Worm (Caenorhabditis elegans): ENCODE results near the gene atg-16.1.

atg-16.1 gene

DNA sequence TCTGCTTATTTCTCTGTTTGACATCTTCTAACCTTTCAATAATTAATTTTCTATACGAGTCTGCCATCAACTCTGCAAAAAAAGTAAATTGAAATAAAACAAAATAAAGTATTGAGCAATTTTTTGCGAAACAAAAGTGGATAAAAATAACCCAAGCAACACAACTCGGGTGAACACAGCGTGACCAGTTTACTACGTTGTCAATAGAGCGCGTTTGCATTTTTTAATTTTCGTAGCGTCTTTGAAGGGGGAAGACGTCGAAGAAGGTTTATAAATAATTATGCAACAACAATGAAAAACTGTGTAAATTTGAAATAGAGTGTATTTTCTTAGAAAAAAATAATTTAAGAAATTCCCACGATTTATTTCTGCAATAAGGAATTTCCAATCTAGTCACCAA lies at the start of gene atg-16.1:
Gene atg-16.1 (minus strand): TSS at position 76 of the 400 bp plus-strand sequence.
- TF ChIP-seq klf-2 (GFP tag; conservative IDR thresholded peaks at IDR 0.05) (no peak), ztf-23 (GFP tag; IDR thresholded peaks at IDR 0.05) (no peak), ref-1 (GFP tag; conservative IDR thresholded peaks at IDR 0.05) (no peak), med-1 (GFP tag; optimal IDR thresholded peaks at IDR 0.05; ENCODE audit: insufficient read depth) (no peak), ztf-29 (GFP tag; IDR thresholded peaks at IDR 0.05) (no peak), T22C8.4 (GFP tag; IDR thresholded peaks at IDR 0.05) (no peak), tab-1 (GFP tag; IDR thresholded peaks at IDR 0.05) (no peak), cog-1 (tag; optimal IDR thresholded peaks at IDR 0.05) (no peak), flt-1 (GFP tag; IDR thresholded peaks at IDR 0.05) (no peak)

ce11 chrX:4508209-4508608 lies 45.9 kb upstream of the atg-16.1 start, which contains the start of gene rhi-1:
Gene rhi-1, plus strand, starts transcription at chrX:4508509.
- TF ChIP-seq klf-2 (GFP tag; conservative IDR thresholded peaks at IDR 0.05) (no peak), cog-1 (tag; optimal IDR thresholded peaks at IDR 0.05) (no peak), ref-1 (GFP tag; conservative IDR thresholded peaks at IDR 0.05) (no peak), med-1 (GFP tag; optimal IDR thresholded peaks at IDR 0.05; ENCODE audit: insufficient read depth) (no peak), ztf-23 (GFP tag; IDR thresholded peaks at IDR 0.05) (no peak), tab-1 (GFP tag; IDR thresholded peaks at IDR 0.05) (no peak), flt-1 (GFP tag; IDR thresholded peaks at IDR 0.05) (no peak), ztf-29 (GFP tag; IDR thresholded peaks at IDR 0.05) (no peak), T22C8.4 (GFP tag; IDR thresholded peaks at IDR 0.05) (no peak)

- TF ChIP-seq T22C8.4 (GFP tag; IDR thresholded peaks at IDR 0.05) (no peak), ref-1 (GFP tag; conservative IDR thresholded peaks at IDR 0.05) (no peak), klf-2 (GFP tag; conservative IDR thresholded peaks at IDR 0.05) (no peak), tab-1 (GFP tag; IDR thresholded peaks at IDR 0.05) (no peak), ztf-23 (GFP tag; IDR thresholded peaks at IDR 0.05) (no peak), med-1 (GFP tag; optimal IDR thresholded peaks at IDR 0.05; ENCODE audit: insufficient read depth) (no peak), cog-1 (tag; optimal IDR thresholded peaks at IDR 0.05) (no peak), flt-1 (GFP tag; IDR thresholded peaks at IDR 0.05) (no peak), ztf-29 (GFP tag; IDR thresholded peaks at IDR 0.05) (no peak)
These were observed 44.9 kb upstream of the atg-16.1 start for ce11 chrX:4507122-4507681.

DNA sequence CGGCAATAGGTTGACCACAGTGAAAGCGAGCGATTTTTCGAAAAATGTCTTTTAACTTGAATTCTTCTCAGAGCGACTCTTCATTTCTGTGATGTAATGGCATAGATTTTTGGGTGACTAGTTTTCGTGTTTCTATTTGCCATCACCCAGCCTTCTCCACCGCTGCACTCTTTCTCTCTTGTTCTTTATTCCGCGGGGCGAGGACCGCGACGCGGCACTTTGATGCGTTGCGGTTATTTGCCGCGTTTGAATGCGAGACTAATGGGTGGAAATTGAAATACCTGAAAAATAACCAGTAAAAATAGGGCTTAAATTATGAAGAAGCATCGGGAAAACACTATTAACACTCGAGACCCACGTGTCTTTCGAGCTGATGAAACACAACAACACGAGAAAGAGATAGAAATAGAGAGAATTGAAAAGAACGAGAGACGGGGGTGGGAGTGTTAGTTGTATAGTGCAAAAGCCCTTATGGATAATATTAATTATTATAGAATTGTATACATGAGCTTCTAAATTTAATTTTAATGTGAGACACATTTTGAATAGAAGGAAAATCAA lies 41.9 kb upstream of the atg-16.1 start, which contains the start of gene dgk-2:
Gene dgk-2 (minus strand): TSS at position 281 of the 561 bp plus-strand sequence.
- TF ChIP-seq ref-1 (GFP tag; conservative IDR thresholded peaks at IDR 0.05), result no peak
- TF ChIP-seq flt-1 (GFP tag; IDR thresholded peaks at IDR 0.05), result 0 out of 2 replicates have a peak, but pooled peaks have one; percentile 49

DNA sequence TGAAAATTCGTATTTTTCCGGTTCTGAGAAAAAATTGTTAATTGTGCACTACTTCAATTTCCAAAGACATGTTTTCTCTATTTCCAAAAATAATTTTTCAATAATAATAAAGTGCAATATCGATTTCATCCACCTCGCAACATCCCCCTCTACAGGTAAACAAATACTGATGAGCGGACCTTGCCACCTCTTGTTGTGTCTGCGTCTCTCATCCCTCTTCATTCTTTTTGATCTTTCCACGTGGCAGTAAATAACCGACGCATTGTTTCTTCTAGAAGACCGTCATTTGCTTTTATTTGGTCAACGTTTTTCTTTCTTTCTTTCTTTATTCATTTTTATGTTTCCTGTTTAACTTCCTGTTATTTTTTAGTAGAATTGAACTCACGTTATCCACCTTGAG lies 41.0 kb upstream of the atg-16.1 start:
- TF ChIP-seq ztf-29 (GFP tag; IDR thresholded peaks at IDR 0.05), result no peak
- TF ChIP-seq flt-1 (GFP tag; IDR thresholded peaks at IDR 0.05), result no peak
- no peak for TF ChIP-seq T22C8.4 (GFP tag; IDR thresholded peaks at IDR 0.05)
- no peak for TF ChIP-seq med-1 (GFP tag; optimal IDR thresholded peaks at IDR 0.05; ENCODE audit: insufficient read depth)
- no peak for TF ChIP-seq ref-1 (GFP tag; conservative IDR thresholded peaks at IDR 0.05)
- TF ChIP-seq tab-1 (GFP tag; IDR thresholded peaks at IDR 0.05), result no peak
- no peak for TF ChIP-seq cog-1 (tag; optimal IDR thresholded peaks at IDR 0.05)
- no peak for TF ChIP-seq ztf-23 (GFP tag; IDR thresholded peaks at IDR 0.05)
- TF ChIP-seq klf-2 (GFP tag; conservative IDR thresholded peaks at IDR 0.05), result no peak

- TF ChIP-seq ref-1 (GFP tag; conservative IDR thresholded peaks at IDR 0.05) (no peak), med-1 (GFP tag; optimal IDR thresholded peaks at IDR 0.05; ENCODE audit: insufficient read depth) (no peak), tab-1 (GFP tag; IDR thresholded peaks at IDR 0.05) (no peak), klf-2 (GFP tag; conservative IDR thresholded peaks at IDR 0.05) (no peak), T22C8.4 (GFP tag; IDR thresholded peaks at IDR 0.05) (no peak), ztf-23 (GFP tag; IDR thresholded peaks at IDR 0.05) (no peak), flt-1 (GFP tag; IDR thresholded peaks at IDR 0.05) (no peak), cog-1 (tag; optimal IDR thresholded peaks at IDR 0.05) (no peak), ztf-29 (GFP tag; IDR thresholded peaks at IDR 0.05) (no peak)
These were observed 39.8 kb upstream of the atg-16.1 start for ce11 chrX:4502039-4502438.

- TF ChIP-seq ztf-23 (GFP tag; IDR thresholded peaks at IDR 0.05) (no peak), T22C8.4 (GFP tag; IDR thresholded peaks at IDR 0.05) (no peak), ref-1 (GFP tag; conservative IDR thresholded peaks at IDR 0.05) (no peak), flt-1 (GFP tag; IDR thresholded peaks at IDR 0.05) (no peak), klf-2 (GFP tag; conservative IDR thresholded peaks at IDR 0.05) (no peak), tab-1 (GFP tag; IDR thresholded peaks at IDR 0.05) (no peak), ztf-29 (GFP tag; IDR thresholded peaks at IDR 0.05) (no peak), cog-1 (tag; optimal IDR thresholded peaks at IDR 0.05) (no peak), med-1 (GFP tag; optimal IDR thresholded peaks at IDR 0.05; ENCODE audit: insufficient read depth) (no peak)
These were observed 38.2 kb upstream of the atg-16.1 start for ce11 chrX:4500499-4500898.

- TF ChIP-seq ztf-29 (GFP tag; IDR thresholded peaks at IDR 0.05) (no peak), tab-1 (GFP tag; IDR thresholded peaks at IDR 0.05) (no peak), ztf-23 (GFP tag; IDR thresholded peaks at IDR 0.05) (no peak), med-1 (GFP tag; optimal IDR thresholded peaks at IDR 0.05; ENCODE audit: insufficient read depth) (no peak), T22C8.4 (GFP tag; IDR thresholded peaks at IDR 0.05) (no peak), klf-2 (GFP tag; conservative IDR thresholded peaks at IDR 0.05) (no peak), cog-1 (tag; optimal IDR thresholded peaks at IDR 0.05) (no peak), flt-1 (GFP tag; IDR thresholded peaks at IDR 0.05) (no peak)
These were observed 36.2 kb upstream of the atg-16.1 start for ce11 chrX:4498478-4498877.

ce11 chrX:4498078-4498477 lies 35.8 kb upstream of the atg-16.1 start:
- no peak for TF ChIP-seq ztf-23 (GFP tag; IDR thresholded peaks at IDR 0.05)
- no peak for TF ChIP-seq ztf-29 (GFP tag; IDR thresholded peaks at IDR 0.05)
- no peak for TF ChIP-seq tab-1 (GFP tag; IDR thresholded peaks at IDR 0.05)
- TF ChIP-seq med-1 (GFP tag; optimal IDR thresholded peaks at IDR 0.05; ENCODE audit: insufficient read depth), result no peak
- TF ChIP-seq T22C8.4 (GFP tag; IDR thresholded peaks at IDR 0.05), result no peak
- TF ChIP-seq cog-1 (tag; optimal IDR thresholded peaks at IDR 0.05), result no peak
- no peak for TF ChIP-seq ref-1 (GFP tag; conservative IDR thresholded peaks at IDR 0.05)
- TF ChIP-seq flt-1 (GFP tag; IDR thresholded peaks at IDR 0.05), result no peak

All from whole organism, midembryonic.